Fruit fly (Drosophila melanogaster): ENCODE measurements around the gene pn.

Gene pn

DNA sequence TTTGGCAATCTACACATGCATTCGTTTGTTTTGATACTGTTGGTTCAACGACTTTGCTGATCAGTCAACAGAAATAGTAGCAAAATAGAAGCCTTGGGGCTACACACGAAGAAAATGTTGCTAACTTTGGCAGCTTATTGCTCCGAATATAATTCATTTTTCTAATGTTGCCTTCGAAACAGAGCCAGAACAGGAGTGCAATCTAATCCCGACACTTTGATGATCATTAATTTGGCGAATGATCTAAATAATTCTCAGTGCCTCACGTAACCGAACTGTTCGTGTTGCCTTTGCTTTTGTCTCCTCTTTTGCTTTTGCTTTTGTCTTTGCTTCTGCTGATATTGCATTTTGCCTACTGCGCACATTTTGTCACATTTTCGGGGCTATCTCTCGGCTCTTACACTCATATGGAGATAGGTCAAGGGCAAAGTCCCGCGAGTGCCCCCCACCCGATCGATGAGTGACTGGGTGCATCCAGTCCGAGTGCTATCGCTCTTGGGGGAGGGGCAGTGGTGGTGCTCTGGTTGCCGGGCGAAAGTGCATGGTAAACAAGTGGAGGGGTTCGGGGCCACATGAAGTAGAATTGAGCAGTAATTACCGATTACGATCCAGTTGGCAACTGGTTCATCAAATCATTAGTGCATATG is 15.2 kb downstream of the pn start:
- peak; percentile 87 for TF ChIP-seq CG17801 (GFP tag; optimal IDR thresholded peaks at IDR 0.05; ENCODE audit: partially characterized antibody)

DNA sequence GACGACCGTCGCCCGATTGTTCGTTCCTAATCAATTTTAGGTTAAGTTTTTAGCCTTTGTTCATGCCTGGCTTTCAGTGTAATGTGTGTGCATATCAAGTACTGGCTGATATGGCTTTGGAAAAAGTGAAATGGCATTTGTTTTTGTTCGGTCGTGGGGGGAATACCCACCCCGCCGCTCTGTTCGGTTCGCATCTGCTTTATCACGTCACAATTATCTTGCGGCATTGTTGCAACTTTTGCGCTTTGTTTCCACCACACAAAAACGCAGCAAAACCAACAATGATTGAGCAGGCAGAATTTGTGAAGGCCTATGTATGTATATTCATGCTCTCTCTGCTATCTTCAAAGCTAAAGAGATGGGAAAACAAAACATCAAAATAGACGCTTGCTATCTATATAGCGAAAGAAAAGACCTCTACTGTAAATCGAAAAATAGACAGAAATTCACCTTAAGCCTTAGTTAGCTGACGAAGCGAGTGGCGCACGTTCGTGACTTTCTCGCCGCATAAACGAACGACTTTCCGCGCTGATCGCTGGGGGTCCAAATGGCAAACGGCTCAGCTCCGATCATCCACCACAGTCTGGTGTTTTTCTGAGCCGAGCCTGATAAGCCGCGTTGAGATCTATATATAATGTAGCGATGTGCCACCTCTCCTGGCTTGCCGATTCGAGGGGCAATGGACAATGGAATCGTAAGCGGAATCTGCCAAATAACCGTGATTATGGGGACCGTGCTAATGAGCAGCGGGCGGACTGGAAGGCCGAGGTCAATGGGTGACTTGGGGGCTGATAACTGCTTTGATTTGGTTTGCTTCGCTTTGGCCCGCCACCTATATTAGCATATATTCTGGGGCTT is 16.6 kb downstream of the pn start:
- no peak for TF ChIP-seq CG17801 (GFP tag; optimal IDR thresholded peaks at IDR 0.05; ENCODE audit: partially characterized antibody)

DNA sequence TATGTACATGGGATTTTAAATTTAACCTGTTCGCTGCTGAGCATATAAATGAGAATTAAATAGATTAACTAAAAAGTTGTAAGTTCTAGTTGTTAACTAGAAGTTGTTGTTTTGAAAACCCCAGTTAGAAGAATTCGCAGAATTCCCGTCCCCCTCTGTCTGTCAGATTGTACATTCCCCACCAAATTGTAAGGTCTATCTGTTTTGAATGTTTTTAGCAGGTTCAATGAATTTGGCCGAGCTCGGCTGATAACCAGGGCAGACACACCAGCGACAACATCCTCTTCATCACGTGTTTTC is 17.2 kb downstream of the pn start:
- no peak for TF ChIP-seq CG17801 (GFP tag; optimal IDR thresholded peaks at IDR 0.05; ENCODE audit: partially characterized antibody)

- TF ChIP-seq CG17801 (GFP tag; optimal IDR thresholded peaks at IDR 0.05; ENCODE audit: partially characterized antibody), result no peak
Measured at dm6 chrX:2199303-2199702, 18.3 kb downstream of the pn start.

- TF ChIP-seq CG17801 (GFP tag; optimal IDR thresholded peaks at IDR 0.05; ENCODE audit: partially characterized antibody), result no peak
Measured at dm6 chrX:2203766-2204165, 22.8 kb downstream of the pn start, which contains the start of gene FarO. Gene FarO, minus strand, starts transcription at chrX:2203866.

dm6 chrX:2208641-2209241 is 27.7 kb downstream of the pn start:
- no peak for TF ChIP-seq CG17801 (GFP tag; optimal IDR thresholded peaks at IDR 0.05; ENCODE audit: partially characterized antibody)

DNA sequence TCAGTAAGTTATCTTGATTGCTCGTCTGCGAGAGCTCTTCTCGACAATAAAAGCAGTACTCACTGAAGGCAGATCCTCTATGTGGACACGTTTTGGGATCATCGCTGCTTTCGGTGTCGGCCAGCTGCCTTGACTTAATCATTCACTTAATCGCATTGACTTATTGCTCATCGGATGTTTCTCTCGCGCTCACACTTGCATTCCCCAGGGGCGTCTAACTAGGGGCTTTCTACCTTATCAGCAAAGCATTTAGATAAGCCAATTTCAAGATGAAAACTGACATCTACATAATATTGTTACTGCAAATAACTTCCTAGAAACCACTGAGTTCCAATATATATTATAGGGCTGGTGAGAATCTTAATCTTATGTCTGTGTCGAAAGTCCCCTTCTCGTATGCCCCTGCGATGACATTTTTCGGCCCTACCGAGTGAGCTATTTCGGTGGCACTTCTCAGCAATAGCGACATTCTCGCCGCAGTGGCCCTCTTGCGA is 31.4 kb downstream of the pn start:
- TF ChIP-seq CG17801 (GFP tag; optimal IDR thresholded peaks at IDR 0.05; ENCODE audit: partially characterized antibody), result no peak

DNA sequence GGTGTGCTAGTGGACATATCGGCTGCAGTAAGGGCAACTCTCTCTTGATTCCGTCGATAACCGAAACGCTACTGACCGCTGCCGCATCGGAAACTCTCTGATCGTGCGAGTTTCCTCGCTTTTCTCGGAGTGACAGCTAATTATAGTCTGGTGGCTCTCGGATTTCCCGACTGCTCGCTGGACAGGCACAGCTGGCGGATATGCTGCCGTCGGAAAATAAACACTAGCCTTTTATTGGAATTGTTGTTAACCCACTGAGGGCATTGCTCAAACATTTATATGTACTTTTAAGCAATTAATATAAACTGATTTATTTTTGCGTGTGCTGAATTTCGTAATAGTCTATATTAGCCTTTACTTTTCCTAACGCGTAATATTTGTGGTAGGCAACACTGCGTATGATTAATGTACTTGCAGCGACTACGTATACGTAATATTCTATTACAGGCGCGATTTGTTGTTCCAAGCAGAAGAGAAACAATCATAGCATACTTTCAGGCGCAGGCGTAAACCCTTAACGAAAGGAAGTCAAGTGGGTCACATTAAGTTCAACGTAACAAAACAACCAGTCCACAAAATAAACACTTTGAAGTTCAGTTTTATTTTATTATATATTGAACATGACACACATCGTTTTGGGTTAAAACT is 32.9 kb downstream of the pn start, which contains the start of gene SmydA-8:
TSS of gene SmydA-8 (minus strand) at position 51 of the 648 bp plus-strand sequence.
- peak; percentile 32 for TF ChIP-seq CG17801 (GFP tag; optimal IDR thresholded peaks at IDR 0.05; ENCODE audit: partially characterized antibody)

- TF ChIP-seq CG17801 (GFP tag; optimal IDR thresholded peaks at IDR 0.05; ENCODE audit: partially characterized antibody), result no peak
Measured at dm6 chrX:2218455-2218854, 37.4 kb downstream of the pn start.

DNA sequence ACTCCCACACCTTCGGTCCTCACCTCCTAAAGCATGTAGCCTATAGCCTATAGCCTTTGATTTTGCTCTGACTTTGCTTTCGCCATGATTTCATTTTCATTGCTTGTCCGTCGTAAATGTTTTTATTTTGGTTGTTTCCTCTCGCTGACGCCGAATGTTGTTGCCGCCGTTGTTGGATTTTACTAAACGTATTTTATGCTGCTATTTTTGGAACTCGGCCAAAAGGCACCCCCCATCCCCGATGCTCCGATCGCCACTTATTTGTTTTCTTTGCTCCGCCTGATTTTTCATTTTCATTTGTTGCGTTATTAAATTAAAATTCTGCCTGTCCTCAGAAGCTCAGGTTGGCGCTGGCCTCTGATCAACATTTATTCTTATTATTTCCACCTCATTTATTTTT is 38.2 kb downstream of the pn start:
- no peak for TF ChIP-seq CG17801 (GFP tag; optimal IDR thresholded peaks at IDR 0.05; ENCODE audit: partially characterized antibody)

DNA sequence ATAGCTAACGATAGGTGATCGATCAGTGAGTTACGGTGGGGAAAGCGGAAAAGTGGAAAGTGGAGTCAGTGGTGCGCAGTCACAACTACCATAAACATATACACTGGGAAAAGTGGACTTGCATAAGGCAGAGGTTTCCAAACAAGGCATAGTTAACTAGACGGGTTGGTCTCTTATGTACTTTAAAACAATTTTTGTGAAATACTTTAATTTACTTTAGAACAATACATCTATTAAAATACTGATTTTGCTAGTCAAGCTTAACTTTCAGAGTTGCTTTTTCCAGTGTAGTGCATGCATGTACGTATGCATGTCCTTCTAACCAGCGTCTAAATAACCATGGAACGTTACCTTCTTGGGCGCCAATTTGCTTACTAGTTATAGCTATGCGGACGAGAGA is 38.9 kb downstream of the pn start:
- no peak for TF ChIP-seq CG17801 (GFP tag; optimal IDR thresholded peaks at IDR 0.05; ENCODE audit: partially characterized antibody)

- no peak for TF ChIP-seq CG17801 (GFP tag; optimal IDR thresholded peaks at IDR 0.05; ENCODE audit: partially characterized antibody)
Measured at dm6 chrX:2221598-2221997, 40.6 kb downstream of the pn start.

dm6 chrX:2222181-2222790 is 41.3 kb downstream of the pn start, which contains the start of gene Vinc:
Gene Vinc, minus strand, starts transcription at chrX:2222567.
- TF ChIP-seq CG17801 (GFP tag; optimal IDR thresholded peaks at IDR 0.05; ENCODE audit: partially characterized antibody), result peak; percentile 97

- TF ChIP-seq CG17801 (GFP tag; optimal IDR thresholded peaks at IDR 0.05; ENCODE audit: partially characterized antibody), result no peak
Measured at dm6 chrX:2223454-2223853, 42.4 kb downstream of the pn start, which contains the start of gene CG14052. Gene CG14052, plus strand, starts transcription at chrX:2223754.

DNA sequence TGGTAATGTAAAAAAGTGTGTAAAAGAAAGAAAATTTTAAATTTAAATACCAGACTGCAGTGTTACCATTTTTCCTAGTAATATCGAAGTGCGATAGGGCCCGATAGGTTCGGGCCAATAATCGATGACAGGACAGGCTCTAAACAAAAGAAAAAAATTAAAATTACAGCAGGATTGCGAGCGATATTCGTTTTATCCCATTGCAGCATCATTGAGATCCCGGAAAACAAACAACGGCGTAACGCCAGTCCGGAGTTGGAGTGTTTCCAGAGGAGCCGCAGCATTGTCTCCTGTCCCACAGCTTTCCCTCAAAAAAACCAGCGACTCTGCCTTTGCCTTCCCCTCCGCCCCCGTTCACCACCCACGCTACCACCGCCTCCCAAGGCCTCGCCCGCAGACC is 44.1 kb downstream of the pn start, which contains the start of gene pcx:
TSS of gene pcx (plus strand) at position 159 of the 400 bp plus-strand sequence.
- TF ChIP-seq CG17801 (GFP tag; optimal IDR thresholded peaks at IDR 0.05; ENCODE audit: partially characterized antibody), result no peak

Measured in ovary, adult (tissue).